Worm (Caenorhabditis elegans) whole organism, L4 larva: ENCODE results near the gene K10B2.4.

Source experiments
- D1046.2 ChIP-seq: fragments of 200-800 bp; sonication (Bioruptor generic); IDR thresholded peaks from 2 replicates; pipeline ENCODE4 v1.3.6; 2022; ENCODE audit warnings: missing genetic modification characterization, missing compliant biosample characterization
- F10B5.3 ChIP-seq: sonication (generic microtip); optimal IDR thresholded peaks from 2 replicates; lab custom pipeline; 2016; ENCODE audit warnings: mild to moderate bottlenecking, missing genetic modification characterization, missing compliant biosample characterization
- F26F4.8 ChIP-seq: fragments of 200-800 bp; sonication (Bioruptor generic); conservative IDR thresholded peaks from 2 replicates; pipeline ENCODE4 v1.3.6; 2022; ENCODE audit warnings: missing genetic modification characterization, missing compliant biosample characterization
- F37D6.2 ChIP-seq: sonication (generic microtip); optimal IDR thresholded peaks from 2 replicates; lab custom pipeline; 2016; ENCODE audit warnings: mild to moderate bottlenecking, missing genetic modification characterization, missing compliant biosample characterization
- T20F7.1 ChIP-seq: fragments of 200-800 bp; sonication (Bioruptor generic); optimal IDR thresholded peaks from 2 replicates; lab custom pipeline; 2018; ENCODE audit warnings: mild to moderate bottlenecking, missing genetic modification characterization, missing compliant biosample characterization
- T26A8.4 ChIP-seq: fragments of 200-800 bp; sonication (Bioruptor generic); IDR thresholded peaks from 2 replicates; pipeline ENCODE4 v1.3.6; 2022; ENCODE audit warnings: missing genetic modification characterization, missing compliant biosample characterization
- Y48G9A.11 ChIP-seq: fragments of 200-800 bp; sonication (Bioruptor generic); IDR thresholded peaks from 2 replicates; pipeline ENCODE4 v1.3.6; 2022; ENCODE audit warnings: missing genetic modification reagents, missing genetic modification characterization, missing compliant biosample characterization
- Y75B8A.6 ChIP-seq: fragments of 200-800 bp; sonication (Bioruptor generic); IDR thresholded peaks from 2 replicates; pipeline ENCODE4 v1.3.6; 2022; ENCODE audit warnings: missing genetic modification reagents, missing genetic modification characterization, missing compliant biosample characterization
- ZK337.2 ChIP-seq: fragments of 200-800 bp; sonication (Bioruptor generic); IDR thresholded peaks from 2 replicates; pipeline ENCODE4 v1.3.6; 2022; ENCODE audit warnings: missing genetic modification reagents, missing genetic modification characterization, missing compliant biosample characterization
- ZK546.5 ChIP-seq, 2 experiments: sonication (generic microtip); optimal IDR thresholded peaks; 2 replicates each; lab custom pipeline; 2017; ENCODE audit warnings: missing biosample characterization in 2 of 2, missing genetic modification characterization in 2 of 2
- aha-1 ChIP-seq: fragments of 150-350 bp; peaks from one replicate; lab custom pipeline; 2014; ENCODE audit warnings: missing biosample characterization, missing genetic modification characterization
- aly-2 ChIP-seq: sonication (generic microtip); optimal IDR thresholded peaks from 2 replicates; lab custom pipeline; 2018; ENCODE audit warnings: missing biosample characterization, missing genetic modification characterization
- ama-1 ChIP-seq: fragments of 150-350 bp; optimal IDR thresholded peaks from 2 replicates; lab custom pipeline; 2014; ENCODE audit warnings: inconsistent platforms, mixed read lengths
- attf-4 ChIP-seq: sonication (generic microtip); optimal IDR thresholded peaks from 3 replicates; lab custom pipeline; 2017; ENCODE audit warnings: missing biosample characterization, missing genetic modification characterization
- ceh-32 ChIP-seq: sonication (generic microtip); optimal IDR thresholded peaks from 2 replicates; lab custom pipeline; 2016; ENCODE audit warnings: mild to moderate bottlenecking, missing genetic modification characterization, missing compliant biosample characterization; ENCODE audit not compliant: poor library complexity
- ceh-82 ChIP-seq: sonication (generic microtip); optimal IDR thresholded peaks from 2 replicates; lab custom pipeline; 2017; ENCODE audit warnings: missing biosample characterization, missing genetic modification characterization
- ces-1 ChIP-seq: fragments of 150-350 bp; sonication (generic microtip); optimal IDR thresholded peaks from 4 replicates; lab custom pipeline; 2014; ENCODE audit warnings: missing biosample characterization, missing genetic modification reagents, missing genetic modification characterization
- cey-2 ChIP-seq: sonication (generic microtip); optimal IDR thresholded peaks from 3 replicates; lab custom pipeline; 2017; ENCODE audit warnings: missing genetic modification characterization, mild to moderate bottlenecking, missing compliant biosample characterization, antibody characterized with exemption, borderline replicate concordance; ENCODE audit not compliant: insufficient read depth
- ctbp-1 ChIP-seq: fragments of 200-800 bp; sonication (Bioruptor generic); IDR thresholded peaks from 2 replicates; pipeline ENCODE4 v1.3.6; 2022; ENCODE audit warnings: missing genetic modification reagents, missing genetic modification characterization, missing compliant biosample characterization
- daf-16 ChIP-seq, 3 experiments: sonication (generic microtip); optimal IDR thresholded peaks; 2 replicates each; lab custom pipeline; 2016 to 2017; ENCODE audit warnings: missing genetic modification characterization in 3 of 3, missing genetic modification reagents in 3 of 3, mild to moderate bottlenecking in 2 of 3, missing compliant biosample characterization in 2 of 3, missing biosample characterization in 1 of 3, moderate library complexity in 1 of 3
- daf-8 ChIP-seq: fragments of 200-800 bp; sonication (Bioruptor generic); IDR thresholded peaks from 2 replicates; pipeline ENCODE4 v1.3.6; 2022; ENCODE audit warnings: missing genetic modification characterization, missing compliant biosample characterization
- dpl-1 ChIP-seq: fragments of 150-350 bp; optimal IDR thresholded peaks from 2 replicates; lab custom pipeline; 2014; ENCODE audit warnings: missing biosample characterization, missing genetic modification reagents, missing genetic modification characterization
- duxl-1 ChIP-seq: sonication (generic microtip); optimal IDR thresholded peaks from 2 replicates; lab custom pipeline; 2016; ENCODE audit warnings: mild to moderate bottlenecking, missing genetic modification characterization, moderate library complexity, missing compliant biosample characterization; ENCODE audit not compliant: poor library complexity
- dve-1 ChIP-seq: sonication (generic microtip); optimal IDR thresholded peaks from 2 replicates; lab custom pipeline; 2017; ENCODE audit warnings: antibody characterized with exemption, mild to moderate bottlenecking, missing genetic modification characterization, missing compliant biosample characterization; ENCODE audit not compliant: insufficient read depth
- egl-27 ChIP-seq: sonication (generic microtip); optimal IDR thresholded peaks from 3 replicates; lab custom pipeline; 2017; ENCODE audit warnings: missing biosample characterization, missing genetic modification reagents, missing genetic modification characterization
- egl-43 ChIP-seq: fragments of 200-800 bp; sonication (Bioruptor generic); IDR thresholded peaks from 2 replicates; pipeline ENCODE4 v1.3.6; 2022; ENCODE audit warnings: missing genetic modification reagents, missing genetic modification characterization, missing compliant biosample characterization
- fos-1 ChIP-seq: fragments of 150-350 bp; optimal IDR thresholded peaks from 2 replicates; lab custom pipeline; 2014; ENCODE audit warnings: missing biosample characterization, missing genetic modification characterization
- hlh-11 ChIP-seq: fragments of 200-800 bp; sonication (Bioruptor generic); optimal IDR thresholded peaks from 2 replicates; lab custom pipeline; 2018; ENCODE audit warnings: mild to moderate bottlenecking, missing genetic modification characterization, missing compliant biosample characterization
- jun-1 ChIP-seq: fragments of 150-350 bp; optimal IDR thresholded peaks from 2 replicates; lab custom pipeline; 2014; ENCODE audit warnings: missing biosample characterization, missing genetic modification reagents, missing genetic modification characterization
- lin-1 ChIP-seq: fragments of 200-800 bp; sonication (Bioruptor generic); IDR thresholded peaks from 2 replicates; pipeline ENCODE4 v1.3.6; 2022; ENCODE audit warnings: missing genetic modification reagents, missing genetic modification characterization, missing compliant biosample characterization
- mdt-29 ChIP-seq: fragments of 200-800 bp; sonication (Bioruptor generic); IDR thresholded peaks from 2 replicates; pipeline ENCODE4 v1.3.6; 2022; ENCODE audit warnings: missing genetic modification reagents, missing genetic modification characterization, missing compliant biosample characterization
- mep-1 ChIP-seq: fragments of 150-350 bp; sonication (generic microtip); optimal IDR thresholded peaks from 3 replicates; lab custom pipeline; 2014; ENCODE audit warnings: missing biosample characterization, missing genetic modification characterization
- mes-2 ChIP-seq: sonication (generic microtip); optimal IDR thresholded peaks from 2 replicates; lab custom pipeline; 2016; ENCODE audit warnings: missing genotype, mild to moderate bottlenecking, missing genetic modification characterization, missing compliant biosample characterization; ENCODE audit not compliant: poor library complexity, severe bottlenecking
- mxl-2 ChIP-seq: fragments of 200-800 bp; sonication (Bioruptor generic); conservative IDR thresholded peaks from 2 replicates; pipeline ENCODE4 v1.3.6; 2022; ENCODE audit warnings: missing genetic modification reagents, missing genetic modification characterization, missing compliant biosample characterization
- mxl-3 ChIP-seq: fragments of 200-800 bp; sonication (Bioruptor generic); optimal IDR thresholded peaks from 2 replicates; lab custom pipeline; 2018; ENCODE audit warnings: mild to moderate bottlenecking, missing genetic modification characterization, missing compliant biosample characterization
- nhr-111 ChIP-seq: fragments of 200-800 bp; sonication (Bioruptor generic); optimal IDR thresholded peaks from 2 replicates; lab custom pipeline; 2018; ENCODE audit warnings: mild to moderate bottlenecking, missing genetic modification characterization, missing compliant biosample characterization
- nhr-237 ChIP-seq: sonication (generic microtip); optimal IDR thresholded peaks from 2 replicates; lab custom pipeline; 2017; ENCODE audit warnings: missing biosample characterization, missing genetic modification characterization
- nhr-42 ChIP-seq: fragments of 200-800 bp; sonication (Bioruptor generic); IDR thresholded peaks from 2 replicates; pipeline ENCODE4 v1.3.6; 2022; ENCODE audit warnings: missing genetic modification characterization, missing compliant biosample characterization
- nhr-48 ChIP-seq: sonication (generic microtip); optimal IDR thresholded peaks from 2 replicates; lab custom pipeline; 2016; ENCODE audit warnings: mild to moderate bottlenecking, missing genetic modification characterization, missing compliant biosample characterization
- nhr-6 ChIP-seq: fragments of 150-350 bp; optimal IDR thresholded peaks from 2 replicates; lab custom pipeline; 2014; ENCODE audit warnings: missing biosample characterization, missing genetic modification characterization
- nhr-76 ChIP-seq: fragments of 150-350 bp; optimal IDR thresholded peaks from 2 replicates; lab custom pipeline; 2014; ENCODE audit warnings: missing biosample characterization, missing genetic modification characterization
- php-3 ChIP-seq: fragments of 200-800 bp; sonication (Bioruptor generic); IDR thresholded peaks from 2 replicates; pipeline ENCODE4 v1.3.6; 2022; ENCODE audit warnings: missing genetic modification reagents, missing genetic modification characterization, missing compliant biosample characterization
- pqm-1 ChIP-seq: sonication (generic microtip); optimal IDR thresholded peaks from 2 replicates; lab custom pipeline; 2017; ENCODE audit warnings: missing biosample characterization, missing genetic modification characterization
- saeg-2 ChIP-seq: fragments of 200-800 bp; sonication (Bioruptor generic); IDR thresholded peaks from 2 replicates; pipeline ENCODE4 v1.3.6; 2022; ENCODE audit warnings: missing genetic modification reagents, missing genetic modification characterization, missing compliant biosample characterization
- set-16 ChIP-seq: fragments of 200-800 bp; sonication (Bioruptor generic); IDR thresholded peaks from 2 replicates; pipeline ENCODE4 v1.3.6; 2022; ENCODE audit warnings: missing genetic modification reagents, missing genetic modification characterization, missing compliant biosample characterization
- skn-1 ChIP-seq: fragments of 150-350 bp; optimal IDR thresholded peaks from 2 replicates; lab custom pipeline; 2014; ENCODE audit warnings: missing biosample characterization, missing genetic modification characterization
- snpc-4 ChIP-seq: fragments of 150-350 bp; optimal IDR thresholded peaks from 2 replicates; lab custom pipeline; 2014; ENCODE audit warnings: missing biosample characterization, missing genetic modification characterization
- vab-7 ChIP-seq: fragments of 200-800 bp; sonication (Bioruptor generic); IDR thresholded peaks from 2 replicates; pipeline ENCODE4 v1.3.6; 2022; ENCODE audit warnings: missing genetic modification reagents, missing genetic modification characterization, missing compliant biosample characterization
- zag-1 ChIP-seq: fragments of 150-350 bp; optimal IDR thresholded peaks from 2 replicates; lab custom pipeline; 2014; ENCODE audit warnings: missing biosample characterization, missing genetic modification characterization
- zfp-2 ChIP-seq: sonication (generic microtip); optimal IDR thresholded peaks from 2 replicates; lab custom pipeline; 2016; ENCODE audit warnings: mild to moderate bottlenecking, missing genetic modification characterization, missing compliant biosample characterization

Gene K10B2.4

ce11 chrII:6376693-6377092, 15.9 kb upstream of the K10B2.4 start:
- TF ChIP-seq ama-1 (lab: Kevin White, UChicago) (no peak), Y48G9A.11 (GFP tag; lab: Robert Waterston, UW) (no peak), duxl-1 (tag; lab: Kevin White, UChicago) (no peak), aha-1 (tag; lab: Kevin White, UChicago) (peak; percentile 93)
- TF ChIP-seq, all 104 proteins: peak for 1

ce11 chrII:6374646-6375045, 13.9 kb upstream of the K10B2.4 start:
- TF ChIP-seq vab-7 (GFP tag; lab: Robert Waterston, UW) (no peak), aly-2 (tag; lab: Kevin White, UChicago) (no peak), set-16 (GFP tag; lab: Robert Waterston, UW) (no peak), mdt-29 (GFP tag; lab: Robert Waterston, UW) (no peak), nhr-48 (tag; lab: Kevin White, UChicago) (peak; percentile 49), F10B5.3 (tag; lab: Kevin White, UChicago) (no peak), ces-1 (GFP tag; lab: Kevin White, UChicago) (no peak), ZK546.5 (tag; optimal IDR thresholded peaks at IDR 0.05; lab: Kevin White, UChicago) (no peak), fos-1 (no peak), ceh-32 (tag; lab: Kevin White, UChicago) (no peak), daf-8 (no peak), zag-1 (tag; lab: Kevin White, UChicago) (no peak), lin-1 (GFP tag; lab: Robert Waterston, UW) (no peak), nhr-237 (tag; lab: Kevin White, UChicago) (no peak), egl-27 (no peak), zfp-2 (no peak), nhr-111 (GFP tag; lab: Kevin White, UChicago) (no peak), php-3 (GFP tag; lab: Robert Waterston, UW) (no peak), nhr-6 (no peak), ceh-82 (tag; lab: Kevin White, UChicago) (no peak), hlh-11 (tag; lab: Kevin White, UChicago) (peak; percentile 38), ZK337.2 (GFP tag; lab: Robert Waterston, UW) (no peak), dve-1 (tag; lab: Kevin White, UChicago) (peak; percentile 72), dpl-1 (no peak), duxl-1 (tag; lab: Kevin White, UChicago) (no peak), daf-16 (GFP tag; optimal IDR thresholded peaks at IDR 0.05; lab: Kevin White, UChicago) (no peak), daf-16 (tag; optimal IDR thresholded peaks at IDR 0.05; lab: Kevin White, UChicago) (peak; percentile 52), mep-1 (tag; lab: Kevin White, UChicago) (no peak), aha-1 (tag; lab: Kevin White, UChicago) (no peak), mes-2 (no peak), nhr-42 (GFP tag; lab: Robert Waterston, UW) (no peak), egl-43 (GFP tag; lab: Robert Waterston, UW) (no peak), T20F7.1 (GFP tag; lab: Kevin White, UChicago) (peak; percentile 62), skn-1 (tag; lab: Kevin White, UChicago) (no peak), snpc-4 (tag; lab: Kevin White, UChicago) (no peak), pqm-1 (tag; lab: Kevin White, UChicago) (no peak), D1046.2 (GFP tag; lab: Robert Waterston, UW) (no peak), mxl-3 (no peak), F37D6.2 (tag; lab: Kevin White, UChicago) (no peak), mxl-2 (GFP tag; lab: Robert Waterston, UW) (no peak), Y75B8A.6 (GFP tag; lab: Robert Waterston, UW) (no peak), F26F4.8 (GFP tag; lab: Robert Waterston, UW) (no peak), nhr-76 (tag; lab: Kevin White, UChicago) (no peak), attf-4 (tag; lab: Kevin White, UChicago) (no peak), T26A8.4 (GFP tag; lab: Robert Waterston, UW) (no peak), jun-1 (tag; lab: Kevin White, UChicago) (no peak), cey-2 (no peak), saeg-2 (GFP tag; lab: Robert Waterston, UW) (no peak), ctbp-1 (GFP tag; lab: Robert Waterston, UW) (no peak)
